Fruit fly (Drosophila melanogaster) whole organism, embryonic: Measurements from ENCODE around the gene CG4004.

ENCODE experiments used
- Ada2b ChIP-seq: fragments of 200-800 bp; sonication (Bioruptor generic); IDR thresholded peaks from 2 replicates; pipeline ENCODE4 v1.3.6; 2022; ENCODE audit warnings: missing biosample characterization, missing genetic modification characterization
- Asciz ChIP-seq: fragments of 200-800 bp; sonication (Bioruptor generic); optimal IDR thresholded peaks from 2 replicates; lab custom pipeline; 2017; ENCODE audit warnings: missing biosample characterization, mild to moderate bottlenecking, missing genetic modification characterization, missing genetic modification reagents
- Blimp-1 ChIP-seq: fragments of 200-800 bp; sonication (Bioruptor generic); optimal IDR thresholded peaks from 3 replicates; lab custom pipeline; 2018; ENCODE audit warnings: missing biosample characterization, missing genetic modification characterization, mild to moderate bottlenecking, moderate library complexity, missing genetic modification reagents
- CG10543 ChIP-seq: fragments of 200-800 bp; sonication (Bioruptor generic); optimal IDR thresholded peaks from 3 replicates; lab custom pipeline; 2017; ENCODE audit warnings: missing biosample characterization, mild to moderate bottlenecking, missing genetic modification characterization, moderate library complexity
- CG11723 ChIP-seq: fragments of 200-800 bp; sonication (Bioruptor generic); optimal IDR thresholded peaks from 2 replicates; lab custom pipeline; 2017; ENCODE audit warnings: missing biosample characterization, mild to moderate bottlenecking, missing genetic modification characterization
- CG12942 ChIP-seq: fragments of 200-800 bp; sonication (Bioruptor generic); optimal IDR thresholded peaks from 3 replicates; lab custom pipeline; 2016; ENCODE audit warnings: missing biosample characterization, missing genetic modification characterization
- CG15479 ChIP-seq: fragments of 200-800 bp; sonication (Bioruptor generic); optimal IDR thresholded peaks from 3 replicates; lab custom pipeline; 2019; ENCODE audit warnings: missing biosample characterization, mild to moderate bottlenecking, missing genetic modification characterization, moderate library complexity
- CG15601 ChIP-seq: fragments of 200-800 bp; sonication (Bioruptor generic); optimal IDR thresholded peaks from 3 replicates; lab custom pipeline; 2019; ENCODE audit warnings: missing biosample characterization, mild to moderate bottlenecking, missing genetic modification characterization, moderate library complexity
- CG17359 ChIP-seq: fragments of 200-800 bp; sonication (Bioruptor generic); optimal IDR thresholded peaks from 3 replicates; lab custom pipeline; 2018; ENCODE audit warnings: missing biosample characterization, mild to moderate bottlenecking, missing genetic modification characterization, moderate library complexity
- CG17829 ChIP-seq: fragments of 200-800 bp; optimal IDR thresholded peaks from 2 replicates; lab custom pipeline; 2019; ENCODE audit warnings: missing biosample characterization, mild to moderate bottlenecking, missing genetic modification characterization, moderate library complexity
- CG2202 ChIP-seq: fragments of 200-800 bp; sonication (Bioruptor generic); optimal IDR thresholded peaks from 2 replicates; lab custom pipeline; 2018; ENCODE audit warnings: missing biosample characterization, mild to moderate bottlenecking, missing genetic modification characterization
- CG2875 ChIP-seq: fragments of 200-800 bp; sonication (Bioruptor generic); optimal IDR thresholded peaks from 2 replicates; lab custom pipeline; 2017; ENCODE audit warnings: missing biosample characterization, mild to moderate bottlenecking, missing genetic modification characterization, missing genetic modification reagents
- CG31388 ChIP-seq: fragments of 200-800 bp; sonication (Bioruptor generic); optimal IDR thresholded peaks from 2 replicates; lab custom pipeline; 2016; ENCODE audit warnings: missing biosample characterization, missing genetic modification characterization
- CG3407 ChIP-seq: fragments of 200-800 bp; sonication (Bioruptor generic); optimal IDR thresholded peaks from 2 replicates; lab custom pipeline; 2018; ENCODE audit warnings: missing biosample characterization, mild to moderate bottlenecking, missing genetic modification characterization
- CG4730 ChIP-seq: fragments of 200-800 bp; sonication (Bioruptor generic); IDR thresholded peaks from 2 replicates; pipeline ENCODE4 v1.3.6; 2022; ENCODE audit warnings: missing biosample characterization, missing genetic modification characterization
- CG5180 ChIP-seq: fragments of 200-800 bp; sonication (Bioruptor generic); optimal IDR thresholded peaks from 3 replicates; lab custom pipeline; 2017; ENCODE audit warnings: missing biosample characterization, missing genetic modification characterization, mild to moderate bottlenecking, moderate library complexity, missing genetic modification reagents
- CG6765 ChIP-seq: fragments of 200-800 bp; sonication (Bioruptor generic); optimal IDR thresholded peaks from 3 replicates; lab custom pipeline; 2017; ENCODE audit warnings: missing biosample characterization, mild to moderate bottlenecking, missing genetic modification characterization
- CG7357 ChIP-seq: fragments of 200-800 bp; sonication (Bioruptor generic); IDR thresholded peaks from 3 replicates; pipeline ENCODE4 v1.3.6; 2022; ENCODE audit warnings: missing biosample characterization, missing genetic modification characterization
- CG7839 ChIP-seq: fragments of 200-800 bp; sonication (Bioruptor generic); optimal IDR thresholded peaks from 3 replicates; lab custom pipeline; 2018; ENCODE audit warnings: missing biosample characterization, mild to moderate bottlenecking, missing genetic modification characterization, moderate library complexity
- CG8924 ChIP-seq: fragments of 200-800 bp; optimal IDR thresholded peaks from 3 replicates; lab custom pipeline; 2019; ENCODE audit warnings: missing biosample characterization, mild to moderate bottlenecking, missing genetic modification characterization, moderate library complexity
- CG9727 ChIP-seq: fragments of 200-800 bp; sonication (Bioruptor generic); optimal IDR thresholded peaks from 3 replicates; lab custom pipeline; 2017; ENCODE audit warnings: missing biosample characterization, mild to moderate bottlenecking, missing genetic modification characterization
- Fer1 ChIP-seq: fragments of 200-800 bp; sonication (Bioruptor generic); optimal IDR thresholded peaks from 2 replicates; lab custom pipeline; 2017; ENCODE audit warnings: missing biosample characterization, mild to moderate bottlenecking, missing genetic modification characterization
- HmgZ ChIP-seq: fragments of 200-800 bp; sonication (Bioruptor generic); optimal IDR thresholded peaks from 2 replicates; lab custom pipeline; 2018; ENCODE audit warnings: missing biosample characterization, mild to moderate bottlenecking, missing genetic modification characterization
- Hr51 ChIP-seq, 2 experiments: fragments of 200-800 bp; sonication (Bioruptor generic); optimal IDR thresholded peaks; 2 replicates in 1 of 2; 3 replicates in 1 of 2; lab custom pipeline; 2016 to 2018; ENCODE audit warnings: missing biosample characterization in 2 of 2, missing genetic modification characterization in 2 of 2, mild to moderate bottlenecking in 1 of 2, moderate library complexity in 1 of 2
- Myb ChIP-seq: fragments of 200-800 bp; sonication (Bioruptor generic); optimal IDR thresholded peaks from 2 replicates; lab custom pipeline; 2016; ENCODE audit warnings: missing biosample characterization, missing genetic modification characterization
- Ptx1 ChIP-seq: fragments of 200-800 bp; sonication (Bioruptor generic); IDR thresholded peaks from 2 replicates; pipeline ENCODE4 v1.3.6; 2022; ENCODE audit warnings: missing biosample characterization, missing genetic modification characterization
- Xbp1 ChIP-seq: fragments of 200-800 bp; sonication (Bioruptor generic); optimal IDR thresholded peaks from 3 replicates; lab custom pipeline; 2016; ENCODE audit warnings: missing biosample characterization, mild to moderate bottlenecking, missing genetic modification characterization
- Xrp1 ChIP-seq: fragments of 200-800 bp; sonication (Bioruptor generic); IDR thresholded peaks from 2 replicates; pipeline ENCODE4 v1.3.6; 2022; ENCODE audit warnings: missing biosample characterization, missing genetic modification characterization
- caup ChIP-seq: fragments of 200-800 bp; sonication (Bioruptor generic); optimal IDR thresholded peaks from 3 replicates; lab custom pipeline; 2017; ENCODE audit warnings: missing biosample characterization, mild to moderate bottlenecking, missing genetic modification characterization, moderate library complexity; ENCODE audit not compliant: severe bottlenecking
- crol ChIP-seq: fragments of 200-800 bp; sonication (Bioruptor generic); IDR thresholded peaks from 2 replicates; pipeline ENCODE4 v1.3.6; 2022; ENCODE audit warnings: missing biosample characterization, missing genetic modification characterization
- dmrt99B ChIP-seq: fragments of 200-800 bp; sonication (Bioruptor generic); optimal IDR thresholded peaks from 2 replicates; lab custom pipeline; 2018; ENCODE audit warnings: missing biosample characterization, mild to moderate bottlenecking, missing genetic modification characterization, moderate library complexity
- ewg ChIP-seq: fragments of 200-800 bp; sonication (Bioruptor generic); optimal IDR thresholded peaks from 3 replicates; lab custom pipeline; 2017; ENCODE audit warnings: mild to moderate bottlenecking, missing biosample characterization, missing genetic modification reagents, missing genetic modification characterization
- fd102C ChIP-seq: fragments of 200-800 bp; sonication (Bioruptor generic); optimal IDR thresholded peaks from 2 replicates; lab custom pipeline; 2018; ENCODE audit warnings: missing biosample characterization, mild to moderate bottlenecking, missing genetic modification characterization, moderate library complexity
- fd3F ChIP-seq: fragments of 200-800 bp; sonication (Bioruptor generic); optimal IDR thresholded peaks from 2 replicates; lab custom pipeline; 2018; ENCODE audit warnings: missing biosample characterization, mild to moderate bottlenecking, missing genetic modification characterization, moderate library complexity
- fd96Cb ChIP-seq: fragments of 200-800 bp; sonication (Bioruptor generic); optimal IDR thresholded peaks from 2 replicates; lab custom pipeline; 2018; ENCODE audit warnings: missing biosample characterization, mild to moderate bottlenecking, missing genetic modification characterization, moderate library complexity
- lmd ChIP-seq: fragments of 200-800 bp; sonication (Bioruptor generic); IDR thresholded peaks from 2 replicates; pipeline ENCODE4 v1.3.6; 2022; ENCODE audit warnings: missing biosample characterization, missing genetic modification characterization
- lola ChIP-seq, 3 experiments: fragments of >200 bp in 2 of 3; fragments of 200-800 bp in 1 of 3; sonication (Bioruptor generic) in 1 of 3; optimal IDR thresholded peaks; 2 replicates each; lab custom pipeline; 2017 to 2019; ENCODE audit warnings: missing biosample characterization in 3 of 3, missing genetic modification characterization in 3 of 3, mild to moderate bottlenecking in 1 of 3, moderate library complexity in 1 of 3
- nmo ChIP-seq: fragments of 200-800 bp; sonication (Bioruptor generic); optimal IDR thresholded peaks from 2 replicates; lab custom pipeline; 2018; ENCODE audit warnings: missing biosample characterization, mild to moderate bottlenecking, missing genetic modification characterization, moderate library complexity
- otp ChIP-seq: fragments of 200-800 bp; sonication (Bioruptor generic); IDR thresholded peaks from 3 replicates; pipeline ENCODE4, ENCODE4 v1.3.6; 2022; ENCODE audit warnings: missing biosample characterization, missing genetic modification characterization
- phol ChIP-seq: fragments of 200-800 bp; sonication (Bioruptor generic); optimal IDR thresholded peaks from 3 replicates; lab custom pipeline; 2018; ENCODE audit warnings: missing biosample characterization, mild to moderate bottlenecking, missing genetic modification characterization, moderate library complexity
- ranshi ChIP-seq: fragments of 200-800 bp; sonication (Bioruptor generic); IDR thresholded peaks from 2 replicates; pipeline ENCODE4 v1.3.6; 2022; ENCODE audit warnings: missing biosample characterization, missing genetic modification characterization
- slou ChIP-seq: fragments of 200-800 bp; sonication (Bioruptor generic); optimal IDR thresholded peaks from 3 replicates; lab custom pipeline; 2016; ENCODE audit warnings: missing biosample characterization, missing genetic modification characterization
- ssp ChIP-seq: fragments of 200-800 bp; sonication (Bioruptor generic); IDR thresholded peaks from 2 replicates; pipeline ENCODE4 v1.3.6; 2022; ENCODE audit warnings: missing biosample characterization, missing genetic modification characterization
- sug ChIP-seq: fragments of 200-800 bp; optimal IDR thresholded peaks from 2 replicates; lab custom pipeline; 2019; ENCODE audit warnings: missing biosample characterization, mild to moderate bottlenecking, missing genetic modification characterization, moderate library complexity
- tap ChIP-seq: fragments of 200-800 bp; optimal IDR thresholded peaks from 3 replicates; lab custom pipeline; 2019; ENCODE audit warnings: missing biosample characterization, mild to moderate bottlenecking, missing genetic modification characterization, moderate library complexity
- zfh1 ChIP-seq: fragments of 200-800 bp; sonication (Bioruptor generic); IDR thresholded peaks from 3 replicates; pipeline ENCODE4 v1.3.6; 2022; ENCODE audit warnings: missing biosample characterization, missing genetic modification characterization

The CG4004 gene

dm6 chrX:12747746-12748710, 4.0 kb downstream of the CG4004 start (continued):
- TF ChIP-seq Asciz (GFP tag; lab: Kevin White, UChicago) (peak; percentile 32), sug (peak; percentile 4), CG11723 (GFP tag; lab: Kevin White, UChicago) (no peak), CG17359 (tag; lab: Kevin White, UChicago) (peak; percentile 44), otp (no peak), tap (tag; lab: Kevin White, UChicago) (peak; percentile 70), CG10543 (peak; percentile 3), CG7357 (no peak), dmrt99B (tag; lab: Kevin White, UChicago) (peak; percentile 75), Myb (GFP tag; lab: Kevin White, UChicago) (no peak), nmo (GFP tag; lab: Kevin White, UChicago) (peak; percentile 86), lola (GFP tag; optimal IDR thresholded peaks at IDR 0.05; lab: Kevin White, UChicago) (peak in 1 of 3 experiments; percentile 82), CG9727 (peak; percentile 77), ssp (0 out of 2 replicates have a peak, but pooled peaks have one; percentile 18), slou (GFP tag; lab: Kevin White, UChicago) (no peak), Xbp1 (GFP tag; lab: Kevin White, UChicago) (peak; percentile 21), Xrp1 (GFP tag; lab: Robert Waterston, UW) (peak; percentile 79), ranshi (0 out of 2 replicates have a peak, but pooled peaks have one; percentile 52), lmd (0 out of 2 replicates have a peak, but pooled peaks have one; percentile 34), CG12942 (peak; percentile 1), CG6765 (GFP tag; lab: Kevin White, UChicago) (peak; percentile 4), phol (peak; percentile 79), CG4730 (GFP tag; lab: Robert Waterston, UW) (no peak), zfh1 (GFP tag; lab: Robert Waterston, UW) (0 out of 3 replicates have a peak, but pooled peaks have one; percentile 13), CG2202 (tag; lab: Kevin White, UChicago) (peak; percentile 24), Hr51 (GFP tag; optimal IDR thresholded peaks at IDR 0.05; lab: Kevin White, UChicago) (peak in 1 of 2 experiments; percentile 78), CG17829 (tag; lab: Kevin White, UChicago) (peak; percentile 86), Ada2b (GFP tag; lab: Robert Waterston, UW) (peak; percentile 24; the same call in 1 of the 2 replicates), CG7839 (peak; percentile 79), fd96Cb (peak; percentile 68), CG3407 (peak; percentile 18), HmgZ (tag; lab: Kevin White, UChicago) (peak; percentile 7), Blimp-1 (GFP tag; lab: Kevin White, UChicago) (peak; percentile 79), caup (GFP tag; lab: Kevin White, UChicago) (peak; percentile 37), CG8924 (tag; lab: Kevin White, UChicago) (peak; percentile 89), fd102C (GFP tag; lab: Kevin White, UChicago) (peak; percentile 18), Fer1 (GFP tag; lab: Kevin White, UChicago) (peak; percentile 36), CG15601 (tag; lab: Kevin White, UChicago) (peak; percentile 51), CG5180 (peak; percentile 59), CG31388 (GFP tag; lab: Kevin White, UChicago) (no peak), fd3F (GFP tag; lab: Kevin White, UChicago) (no peak), crol (peak; percentile 82), CG15479 (peak; percentile 58), Ptx1 (peak; percentile 54), ewg (peak; percentile 9), CG2875 (GFP tag; lab: Kevin White, UChicago) (no peak)
